Worm (Caenorhabditis elegans) whole organism, L2 larva: ENCODE results near the gene K09C8.9.

Source experiments
- C34F6.9 ChIP-seq: fragments of 150-350 bp; optimal IDR thresholded peaks from 2 replicates; lab custom pipeline; 2014; ENCODE audit warnings: missing biosample characterization, missing genetic modification characterization
- F13H6.1 ChIP-seq: sonication (generic microtip); optimal IDR thresholded peaks from 2 replicates; lab custom pipeline; 2016; ENCODE audit warnings: missing genetic modification characterization, missing compliant biosample characterization
- Y55F3AM.14 ChIP-seq: fragments of 200-800 bp; sonication (Bioruptor generic); optimal IDR thresholded peaks from 2 replicates; lab custom pipeline; 2018; ENCODE audit warnings: mild to moderate bottlenecking, missing genetic modification characterization, missing compliant biosample characterization
- ZK546.5 ChIP-seq: sonication (generic microtip); optimal IDR thresholded peaks from 2 replicates; lab custom pipeline; 2017; ENCODE audit warnings: missing biosample characterization, missing genetic modification characterization
- blmp-1 ChIP-seq: sonication (generic microtip); optimal IDR thresholded peaks from 2 replicates; lab custom pipeline; 2017; ENCODE audit warnings: missing genetic modification characterization, mild to moderate bottlenecking, missing compliant biosample characterization, antibody characterized with exemption, moderate library complexity; ENCODE audit not compliant: insufficient read depth
- crh-2 ChIP-seq: sonication (generic microtip); optimal IDR thresholded peaks from 2 replicates; lab custom pipeline; 2017; ENCODE audit warnings: missing biosample characterization, missing genetic modification characterization
- dmd-4 ChIP-seq: sonication (generic microtip); optimal IDR thresholded peaks from 2 replicates; lab custom pipeline; 2017; ENCODE audit warnings: missing biosample characterization, missing genetic modification characterization
- egl-27 ChIP-seq: sonication (generic microtip); optimal IDR thresholded peaks from 3 replicates; lab custom pipeline; 2017; ENCODE audit warnings: missing biosample characterization, missing genetic modification reagents, missing genetic modification characterization
- elt-1 ChIP-seq: fragments of 150-350 bp; optimal IDR thresholded peaks from 2 replicates; lab custom pipeline; 2014; ENCODE audit warnings: missing biosample characterization, missing genetic modification characterization
- fos-1 ChIP-seq: fragments of 150-350 bp; optimal IDR thresholded peaks from 2 replicates; lab custom pipeline; 2014; ENCODE audit warnings: missing biosample characterization, missing genetic modification characterization
- lin-11 ChIP-seq: fragments of 150-350 bp; sonication (generic microtip); optimal IDR thresholded peaks from 2 replicates; lab custom pipeline; 2014; ENCODE audit warnings: missing biosample characterization, missing genetic modification characterization, inconsistent platforms, mixed read lengths
- lin-13 ChIP-seq: fragments of 150-350 bp; optimal IDR thresholded peaks from 2 replicates; lab custom pipeline; 2014; ENCODE audit warnings: missing biosample characterization, missing genetic modification reagents, missing genetic modification characterization
- lin-39 ChIP-seq: fragments of 150-350 bp; optimal IDR thresholded peaks from 2 replicates; lab custom pipeline; 2014; ENCODE audit warnings: missing biosample characterization, missing genetic modification reagents, missing genetic modification characterization
- mbf-1 ChIP-seq: sonication (generic microtip); optimal IDR thresholded peaks from 2 replicates; lab custom pipeline; 2017; ENCODE audit warnings: missing biosample characterization, missing genetic modification characterization
- mdl-1 ChIP-seq, 2 experiments: fragments of 150-350 bp in 1 of 2; sonication (generic microtip) in 1 of 2; optimal IDR thresholded peaks; 2 replicates each; lab custom pipeline; 2017; ENCODE audit warnings: missing biosample characterization in 2 of 2, missing genetic modification characterization in 2 of 2
- nhr-11 ChIP-seq: fragments of 150-350 bp; optimal IDR thresholded peaks from 2 replicates; lab custom pipeline; 2014; ENCODE audit warnings: missing biosample characterization, missing genetic modification characterization
- nhr-12 ChIP-seq: fragments of 150-350 bp; optimal IDR thresholded peaks from 2 replicates; lab custom pipeline; 2014; ENCODE audit warnings: missing biosample characterization, missing genetic modification characterization
- nhr-129 ChIP-seq: fragments of 150-350 bp; optimal IDR thresholded peaks from 2 replicates; lab custom pipeline; 2014; ENCODE audit warnings: missing biosample characterization, missing genetic modification characterization
- nhr-21 ChIP-seq: fragments of 150-350 bp; optimal IDR thresholded peaks from 2 replicates; lab custom pipeline; 2014; ENCODE audit warnings: missing biosample characterization, missing genetic modification characterization
- nhr-6 ChIP-seq: fragments of 150-350 bp; optimal IDR thresholded peaks from 2 replicates; lab custom pipeline; 2014; ENCODE audit warnings: missing biosample characterization, missing genetic modification characterization
- nhr-77 ChIP-seq: fragments of 150-350 bp; optimal IDR thresholded peaks from 2 replicates; lab custom pipeline; 2014; ENCODE audit warnings: missing biosample characterization, missing genetic modification characterization
- peb-1 ChIP-seq: fragments of 150-350 bp; optimal IDR thresholded peaks from 2 replicates; lab custom pipeline; 2014; ENCODE audit warnings: missing biosample characterization, missing genetic modification characterization
- sem-4 ChIP-seq: fragments of 150-350 bp; optimal IDR thresholded peaks from 2 replicates; lab custom pipeline; 2014; ENCODE audit warnings: missing biosample characterization, missing genetic modification reagents, missing genetic modification characterization
- skn-1 ChIP-seq: sonication (generic microtip); optimal IDR thresholded peaks from 2 replicates; lab custom pipeline; 2017; ENCODE audit warnings: missing biosample characterization, missing genetic modification characterization
- sma-3 ChIP-seq: sonication (generic microtip); optimal IDR thresholded peaks from 2 replicates; lab custom pipeline; 2016; ENCODE audit warnings: missing genetic modification reagents, missing genetic modification characterization, missing compliant biosample characterization
- sma-9 ChIP-seq, 2 experiments: fragments of 150-350 bp in 1 of 2; sonication (generic microtip) in 1 of 2; optimal IDR thresholded peaks; 2 replicates each; lab custom pipeline; 2014 to 2016; ENCODE audit warnings: missing genetic modification characterization in 2 of 2, mild to moderate bottlenecking in 1 of 2, missing biosample characterization in 1 of 2, missing compliant biosample characterization in 1 of 2, missing genetic modification reagents in 1 of 2, moderate library complexity in 1 of 2
- snpc-4 ChIP-seq: fragments of 150-350 bp; optimal IDR thresholded peaks from 2 replicates; lab custom pipeline; 2014; ENCODE audit warnings: missing biosample characterization, missing genetic modification characterization
- unc-55 ChIP-seq: fragments of 150-350 bp; sonication (generic microtip); optimal IDR thresholded peaks from 3 replicates; lab custom pipeline; 2014; ENCODE audit warnings: missing biosample characterization, missing genetic modification reagents, missing genetic modification characterization
- unc-62 ChIP-seq: fragments of 150-350 bp; optimal IDR thresholded peaks from 2 replicates; lab custom pipeline; 2014; ENCODE audit warnings: missing biosample characterization, missing genetic modification reagents, missing genetic modification characterization
- ztf-1 ChIP-seq: fragments of 200-800 bp; sonication (Bioruptor generic); conservative IDR thresholded peaks from 2 replicates; pipeline ENCODE4 v1.3.6; 2022; ENCODE audit warnings: missing genetic modification characterization, missing compliant biosample characterization
- ztf-4 ChIP-seq: fragments of 150-350 bp; optimal IDR thresholded peaks from 2 replicates; lab custom pipeline; 2014; ENCODE audit warnings: missing biosample characterization, missing genetic modification characterization

Gene K09C8.9

DNA sequence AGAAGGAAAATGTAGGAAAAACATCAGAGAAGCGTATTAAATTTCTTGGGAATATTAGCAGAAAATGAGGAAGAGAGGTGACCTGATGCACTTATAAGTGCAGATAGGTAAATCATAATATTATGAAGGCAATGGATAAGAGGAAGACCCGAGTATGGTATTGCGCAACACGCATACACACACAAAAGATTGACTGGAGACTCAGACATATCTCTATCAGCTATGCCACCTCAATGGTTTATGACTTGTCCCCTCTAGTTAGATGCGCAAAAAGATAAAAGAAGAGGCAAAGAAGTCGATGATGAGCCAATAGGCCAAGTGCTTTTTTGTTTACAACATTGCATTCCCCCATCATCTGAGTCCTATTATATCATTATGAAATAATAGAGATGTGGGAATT lies 35.5 kb downstream of the K09C8.9 start:
- TF ChIP-seq nhr-77 (tag; lab: Kevin White, UChicago) (no peak), C34F6.9 (no peak), sem-4 (tag; lab: Kevin White, UChicago) (no peak), mbf-1 (tag; lab: Kevin White, UChicago) (no peak), egl-27 (tag; lab: Kevin White, UChicago) (no peak), nhr-129 (tag; lab: Kevin White, UChicago) (no peak), unc-62 (GFP tag; lab: Kevin White, UChicago) (no peak), dmd-4 (no peak)

DNA sequence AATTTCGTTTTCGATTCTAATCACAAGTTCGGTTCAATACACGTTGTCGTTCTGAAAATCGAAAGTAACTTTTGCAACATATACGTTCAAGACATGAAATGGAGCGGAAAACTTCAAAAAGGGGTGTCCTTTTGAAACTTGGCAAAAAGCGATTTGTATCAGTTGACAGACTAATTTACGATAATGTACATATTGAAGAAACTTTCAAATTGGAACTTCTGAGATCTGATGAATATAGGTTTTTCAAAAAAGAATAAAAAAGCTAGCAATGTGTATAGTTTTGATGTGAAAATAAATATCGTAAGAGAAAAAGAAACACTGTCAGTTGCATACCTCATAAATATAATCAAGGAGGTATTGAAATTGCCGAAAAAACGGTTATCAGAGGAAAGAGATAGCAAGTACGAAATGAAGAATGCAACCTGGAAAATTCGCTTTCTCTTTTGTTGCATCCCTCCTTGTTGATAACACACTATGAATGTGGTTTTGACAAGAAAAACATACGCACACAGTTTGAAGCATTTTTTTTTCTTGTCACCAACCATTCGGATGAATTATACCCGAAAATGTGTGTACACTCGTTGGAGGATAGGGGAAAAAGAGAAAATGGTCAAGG lies 38.5 kb downstream of the K09C8.9 start, which contains the start of gene dgn-1:
TSS of gene dgn-1 (minus strand) at position 51 of the 616 bp plus-strand sequence.
- TF ChIP-seq ztf-4 (no peak), fos-1 (tag; lab: Kevin White, UChicago) (peak; percentile 78)

DNA sequence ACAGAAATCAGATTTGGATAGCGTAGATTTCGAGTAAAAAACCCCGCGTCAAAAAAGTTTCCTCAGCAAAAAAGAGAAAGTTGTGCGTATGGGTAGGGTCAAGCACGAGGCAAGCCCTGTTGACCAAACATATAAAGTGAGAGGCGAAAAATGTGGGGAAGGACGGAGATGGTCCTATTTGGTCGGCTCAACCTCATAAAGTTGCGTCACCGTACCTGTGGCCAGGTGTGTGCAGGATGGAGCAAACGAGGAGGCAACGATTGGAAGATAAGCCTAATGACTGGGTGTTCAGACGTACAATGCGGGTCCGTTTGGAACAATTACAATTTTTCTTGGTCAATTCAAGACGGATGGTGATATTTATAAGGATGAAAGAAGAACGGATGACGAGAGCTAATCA lies 40.5 kb downstream of the K09C8.9 start:
- TF ChIP-seq blmp-1 (tag; lab: Kevin White, UChicago), result no peak
- TF ChIP-seq ZK546.5 (tag; lab: Kevin White, UChicago), result no peak
- no peak for TF ChIP-seq sma-9 (GFP tag; optimal IDR thresholded peaks at IDR 0.05; lab: Kevin White, UChicago)
- no peak for TF ChIP-seq sma-9 (tag; optimal IDR thresholded peaks at IDR 0.05; lab: Kevin White, UChicago)
- TF ChIP-seq C34F6.9, result no peak
- no peak for TF ChIP-seq peb-1
- TF ChIP-seq mbf-1 (tag; lab: Kevin White, UChicago), result no peak
- TF ChIP-seq skn-1 (tag; lab: Kevin White, UChicago), result no peak
- no peak for TF ChIP-seq egl-27 (tag; lab: Kevin White, UChicago)
- no peak for TF ChIP-seq crh-2
- TF ChIP-seq nhr-11 (tag; lab: Kevin White, UChicago), result no peak
- no peak for TF ChIP-seq lin-11 (tag; lab: Kevin White, UChicago)
- TF ChIP-seq sma-3 (GFP tag; lab: Kevin White, UChicago), result no peak
- no peak for TF ChIP-seq sem-4 (tag; lab: Kevin White, UChicago)
- TF ChIP-seq ztf-4, result no peak
- TF ChIP-seq ztf-1, result no peak
- TF ChIP-seq nhr-129 (tag; lab: Kevin White, UChicago), result no peak
- no peak for TF ChIP-seq elt-1 (tag; lab: Kevin White, UChicago)
- no peak for TF ChIP-seq unc-55 (GFP tag; lab: Kevin White, UChicago)
- TF ChIP-seq mdl-1 (tag; optimal IDR thresholded peaks at IDR 0.05; lab: Kevin White, UChicago), result no peak
- no peak for TF ChIP-seq fos-1 (tag; lab: Kevin White, UChicago)

DNA sequence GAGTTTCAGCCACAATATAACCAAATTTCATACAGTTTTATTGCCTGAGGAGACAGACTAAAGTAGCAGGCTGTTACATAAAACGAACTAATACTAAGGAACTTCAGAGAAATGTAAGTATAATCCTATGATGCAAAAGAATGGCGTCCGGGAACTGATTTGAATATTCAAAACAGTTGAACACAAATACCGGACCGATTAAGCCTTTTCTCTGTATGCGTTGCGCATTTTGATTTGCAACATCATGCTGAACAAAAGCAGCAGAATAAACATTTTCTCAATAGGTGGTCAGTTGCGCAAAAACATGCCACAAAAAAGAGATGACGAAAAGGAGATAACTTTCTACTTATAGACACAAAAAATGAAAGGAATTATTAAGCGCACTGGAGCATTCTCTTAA lies 43.6 kb downstream of the K09C8.9 start:
- no peak for TF ChIP-seq elt-1 (tag; lab: Kevin White, UChicago)
- no peak for TF ChIP-seq sma-9 (GFP tag; optimal IDR thresholded peaks at IDR 0.05; lab: Kevin White, UChicago)
- TF ChIP-seq sma-9 (tag; optimal IDR thresholded peaks at IDR 0.05; lab: Kevin White, UChicago), result no peak
- no peak for TF ChIP-seq Y55F3AM.14 (GFP tag; lab: Kevin White, UChicago)
- TF ChIP-seq mdl-1 (tag; optimal IDR thresholded peaks at IDR 0.05; lab: Kevin White, UChicago), result no peak
- no peak for TF ChIP-seq lin-13 (GFP tag; lab: Kevin White, UChicago)
- TF ChIP-seq F13H6.1 (tag; lab: Kevin White, UChicago), result no peak
- no peak for TF ChIP-seq unc-62 (GFP tag; lab: Kevin White, UChicago)
- TF ChIP-seq ZK546.5 (tag; lab: Kevin White, UChicago), result no peak
- TF ChIP-seq nhr-12 (tag; lab: Kevin White, UChicago), result no peak
- no peak for TF ChIP-seq snpc-4 (tag; lab: Kevin White, UChicago)
- no peak for TF ChIP-seq lin-39 (tag; lab: Kevin White, UChicago)
- no peak for TF ChIP-seq nhr-6
- TF ChIP-seq, all 48 proteins: peak for 0

DNA sequence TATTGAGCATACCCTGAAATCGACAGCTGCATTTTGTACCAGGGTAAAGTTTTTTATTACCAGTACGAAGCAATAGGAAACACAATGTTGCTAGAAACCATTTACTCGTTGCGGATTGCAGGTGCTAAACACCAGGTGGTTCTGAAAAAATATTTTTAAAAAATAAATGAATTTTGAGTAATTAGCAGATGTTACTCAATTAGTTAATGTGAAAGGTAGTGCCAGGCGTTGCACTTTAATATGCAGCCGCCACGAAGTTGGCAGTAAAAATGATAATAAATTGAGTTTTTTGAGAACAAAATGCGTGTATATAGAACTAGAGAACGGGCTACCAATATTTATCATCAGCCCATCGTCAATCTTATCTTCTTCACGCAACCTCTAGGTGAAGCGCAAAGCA lies 48.0 kb downstream of the K09C8.9 start, which contains the start of gene nstp-9:
TSS of gene nstp-9 (minus strand) at position 101 of the 400 bp plus-strand sequence.
- no peak for TF ChIP-seq nhr-21 (tag; lab: Kevin White, UChicago)
- no peak for TF ChIP-seq nhr-11 (tag; lab: Kevin White, UChicago)
- TF ChIP-seq, all 48 proteins: peak for 0
